Worm (Caenorhabditis elegans) whole organism, L4 larva: ENCODE results near the gene F54D5.5.
"Not testable (repeated sequence)": the region's sequence is repeated elsewhere in the genome, so short reads cannot be mapped to it uniquely, and the experiment has no call there.

Experiments used
- F49E8.2 ChIP-seq: sonication (generic microtip); optimal IDR thresholded peaks from 2 replicates; lab custom pipeline; 2016; ENCODE audit warnings: missing compliant biosample characterization, mild to moderate bottlenecking, missing genetic modification characterization, borderline replicate concordance
- Y105C5A.15 ChIP-seq: fragments of 200-800 bp; sonication (Bioruptor generic); IDR thresholded peaks from 2 replicates; pipeline ENCODE4 v1.3.6; 2022; ENCODE audit warnings: missing genetic modification characterization, missing compliant biosample characterization
- Y48G9A.11 ChIP-seq: fragments of 200-800 bp; sonication (Bioruptor generic); IDR thresholded peaks from 2 replicates; pipeline ENCODE4 v1.3.6; 2022; ENCODE audit warnings: missing genetic modification reagents, missing genetic modification characterization, missing compliant biosample characterization
- Y5F2A.4 ChIP-seq: fragments of 200-800 bp; sonication (Bioruptor generic); optimal IDR thresholded peaks from 2 replicates; lab custom pipeline; 2018; ENCODE audit warnings: mild to moderate bottlenecking, missing genetic modification characterization, missing compliant biosample characterization
- aha-1 ChIP-seq: fragments of 150-350 bp; peaks from one replicate; lab custom pipeline; 2014; ENCODE audit warnings: missing biosample characterization, missing genetic modification characterization
- ama-1 ChIP-seq: fragments of 150-350 bp; optimal IDR thresholded peaks from 2 replicates; lab custom pipeline; 2014; ENCODE audit warnings: inconsistent platforms, mixed read lengths
- ceh-20 ChIP-seq: fragments of 200-800 bp; sonication (Bioruptor generic); IDR thresholded peaks from 2 replicates; pipeline ENCODE4 v1.3.6; 2022; ENCODE audit warnings: missing genetic modification reagents, missing genetic modification characterization, missing compliant biosample characterization
- ceh-32 ChIP-seq: sonication (generic microtip); optimal IDR thresholded peaks from 2 replicates; lab custom pipeline; 2016; ENCODE audit warnings: mild to moderate bottlenecking, missing genetic modification characterization, missing compliant biosample characterization; ENCODE audit not compliant: poor library complexity
- ceh-62 ChIP-seq: sonication (generic microtip); optimal IDR thresholded peaks from 2 replicates; lab custom pipeline; 2017; ENCODE audit warnings: missing biosample characterization, missing genetic modification characterization
- ces-1 ChIP-seq: fragments of 150-350 bp; sonication (generic microtip); optimal IDR thresholded peaks from 4 replicates; lab custom pipeline; 2014; ENCODE audit warnings: missing biosample characterization, missing genetic modification reagents, missing genetic modification characterization
- ctbp-1 ChIP-seq: fragments of 200-800 bp; sonication (Bioruptor generic); IDR thresholded peaks from 2 replicates; pipeline ENCODE4 v1.3.6; 2022; ENCODE audit warnings: missing genetic modification reagents, missing genetic modification characterization, missing compliant biosample characterization
- daf-16 ChIP-seq, 3 experiments: sonication (generic microtip); optimal IDR thresholded peaks; 2 replicates each; lab custom pipeline; 2016 to 2017; ENCODE audit warnings: missing genetic modification characterization in 3 of 3, missing genetic modification reagents in 3 of 3, mild to moderate bottlenecking in 2 of 3, missing compliant biosample characterization in 2 of 3, missing biosample characterization in 1 of 3, moderate library complexity in 1 of 3
- daf-19 ChIP-seq: fragments of 200-800 bp; sonication (Bioruptor generic); conservative IDR thresholded peaks from 2 replicates; pipeline ENCODE4 v1.3.6; 2022; ENCODE audit warnings: missing genetic modification characterization, missing compliant biosample characterization
- dmd-6 ChIP-seq: fragments of 200-800 bp; sonication (Bioruptor generic); IDR thresholded peaks from 2 replicates; pipeline ENCODE4 v1.3.6; 2022; ENCODE audit warnings: missing genetic modification reagents, missing genetic modification characterization, missing compliant biosample characterization
- dmd-9 ChIP-seq: fragments of 200-800 bp; sonication (Bioruptor generic); IDR thresholded peaks from 2 replicates; pipeline ENCODE4 v1.3.6; 2022; ENCODE audit warnings: missing genetic modification reagents, missing genetic modification characterization, missing compliant biosample characterization
- dpl-1 ChIP-seq: fragments of 150-350 bp; optimal IDR thresholded peaks from 2 replicates; lab custom pipeline; 2014; ENCODE audit warnings: missing biosample characterization, missing genetic modification reagents, missing genetic modification characterization
- fos-1 ChIP-seq: fragments of 150-350 bp; optimal IDR thresholded peaks from 2 replicates; lab custom pipeline; 2014; ENCODE audit warnings: missing biosample characterization, missing genetic modification characterization
- hif-1 ChIP-seq, 2 experiments: sonication (generic microtip); optimal IDR thresholded peaks; 2 replicates each; lab custom pipeline; 2016 to 2017; ENCODE audit warnings: missing compliant biosample characterization in 2 of 2, missing genetic modification characterization in 2 of 2, missing genetic modification reagents in 2 of 2, missing genotype in 2 of 2, mild to moderate bottlenecking in 1 of 2
- hlh-11 ChIP-seq: fragments of 200-800 bp; sonication (Bioruptor generic); optimal IDR thresholded peaks from 2 replicates; lab custom pipeline; 2018; ENCODE audit warnings: mild to moderate bottlenecking, missing genetic modification characterization, missing compliant biosample characterization
- hlh-30 ChIP-seq: sonication (generic microtip); optimal IDR thresholded peaks from 2 replicates; lab custom pipeline; 2017; ENCODE audit warnings: antibody characterized with exemption, mild to moderate bottlenecking, missing genetic modification characterization, missing compliant biosample characterization; ENCODE audit not compliant: insufficient read depth
- lim-7 ChIP-seq: fragments of 200-800 bp; sonication (Bioruptor generic); IDR thresholded peaks from 2 replicates; pipeline ENCODE4 v1.3.6; 2022; ENCODE audit warnings: missing genetic modification characterization, missing compliant biosample characterization
- lir-3 ChIP-seq: sonication (generic microtip); optimal IDR thresholded peaks from 2 replicates; lab custom pipeline; 2016; ENCODE audit warnings: mild to moderate bottlenecking, missing genetic modification characterization, missing compliant biosample characterization
- lsy-2 ChIP-seq, 2 experiments: fragments of 150-350 bp in 1 of 2; sonication (generic microtip) in 1 of 2; optimal IDR thresholded peaks; 2 replicates each; lab custom pipeline; 2014 to 2017; ENCODE audit warnings: missing biosample characterization in 2 of 2, missing genetic modification characterization in 2 of 2
- madf-5 ChIP-seq, 2 experiments: fragments of 200-800 bp; sonication (Bioruptor generic); IDR thresholded peaks; 2 replicates each; pipeline ENCODE4 v1.3.6; 2022; ENCODE audit warnings: missing compliant biosample characterization in 2 of 2, missing genetic modification characterization in 2 of 2
- madf-9 ChIP-seq: fragments of 200-800 bp; sonication (Bioruptor generic); conservative IDR thresholded peaks from 2 replicates; pipeline ENCODE4 v1.3.6; 2022; ENCODE audit warnings: missing genetic modification reagents, missing genetic modification characterization, missing compliant biosample characterization
- mdt-29 ChIP-seq: fragments of 200-800 bp; sonication (Bioruptor generic); IDR thresholded peaks from 2 replicates; pipeline ENCODE4 v1.3.6; 2022; ENCODE audit warnings: missing genetic modification reagents, missing genetic modification characterization, missing compliant biosample characterization
- mes-2 ChIP-seq: sonication (generic microtip); optimal IDR thresholded peaks from 2 replicates; lab custom pipeline; 2016; ENCODE audit warnings: missing genotype, mild to moderate bottlenecking, missing genetic modification characterization, missing compliant biosample characterization; ENCODE audit not compliant: poor library complexity, severe bottlenecking
- mxl-2 ChIP-seq: fragments of 200-800 bp; sonication (Bioruptor generic); conservative IDR thresholded peaks from 2 replicates; pipeline ENCODE4 v1.3.6; 2022; ENCODE audit warnings: missing genetic modification reagents, missing genetic modification characterization, missing compliant biosample characterization
- mxl-3 ChIP-seq: fragments of 200-800 bp; sonication (Bioruptor generic); optimal IDR thresholded peaks from 2 replicates; lab custom pipeline; 2018; ENCODE audit warnings: mild to moderate bottlenecking, missing genetic modification characterization, missing compliant biosample characterization
- nhr-11 ChIP-seq: fragments of 150-350 bp; optimal IDR thresholded peaks from 2 replicates; lab custom pipeline; 2014; ENCODE audit warnings: missing biosample characterization, missing genetic modification characterization
- nhr-42 ChIP-seq: fragments of 200-800 bp; sonication (Bioruptor generic); IDR thresholded peaks from 2 replicates; pipeline ENCODE4 v1.3.6; 2022; ENCODE audit warnings: missing genetic modification characterization, missing compliant biosample characterization
- nhr-6 ChIP-seq: fragments of 150-350 bp; optimal IDR thresholded peaks from 2 replicates; lab custom pipeline; 2014; ENCODE audit warnings: missing biosample characterization, missing genetic modification characterization
- nhr-77 ChIP-seq: fragments of 150-350 bp; optimal IDR thresholded peaks from 2 replicates; lab custom pipeline; 2014; ENCODE audit warnings: missing biosample characterization, missing genetic modification characterization
- pha-4 ChIP-seq, 2 experiments: fragments of 150-350 bp in 1 of 2; fragments of 200-800 bp in 1 of 2; sonication (Bioruptor generic) in 1 of 2; IDR thresholded peaks in 1 of 2; optimal IDR thresholded peaks in 1 of 2; 2 replicates each; pipeline versions ENCODE4 v1.3.6 to Lab custom; 2014 to 2022; ENCODE audit warnings: missing genetic modification characterization in 2 of 2, missing genetic modification reagents in 2 of 2, missing biosample characterization in 1 of 2, missing compliant biosample characterization in 1 of 2
- rbr-2 ChIP-seq: sonication (generic microtip); optimal IDR thresholded peaks from 2 replicates; lab custom pipeline; 2016; ENCODE audit warnings: missing genotype, missing genetic modification characterization, missing compliant biosample characterization
- sdz-12 ChIP-seq: fragments of 200-800 bp; sonication (Bioruptor generic); optimal IDR thresholded peaks from 2 replicates; lab custom pipeline; 2018; ENCODE audit warnings: mild to moderate bottlenecking, missing genetic modification characterization, missing compliant biosample characterization
- tra-1 ChIP-seq: fragments of 200-800 bp; sonication (Bioruptor generic); IDR thresholded peaks from 2 replicates; pipeline ENCODE4 v1.3.6; 2022; ENCODE audit warnings: missing genetic modification reagents, missing genetic modification characterization, missing compliant biosample characterization
- unc-130 ChIP-seq: sonication (generic microtip); optimal IDR thresholded peaks from 2 replicates; lab custom pipeline; 2016; ENCODE audit warnings: missing genetic modification reagents, missing genetic modification characterization, missing compliant biosample characterization
- unc-62 ChIP-seq, 3 experiments: fragments of 150-350 bp in 1 of 3; sonication (generic microtip); optimal IDR thresholded peaks in 2 of 3; peaks in 1 of 3; 1 replicate in 1 of 3; 2 replicates in 2 of 3; lab custom pipeline; 2014 to 2017; ENCODE audit warnings: missing biosample characterization in 3 of 3, missing genetic modification characterization in 3 of 3, missing genetic modification reagents in 3 of 3, missing genotype in 1 of 3
- vab-7 ChIP-seq: fragments of 200-800 bp; sonication (Bioruptor generic); IDR thresholded peaks from 2 replicates; pipeline ENCODE4 v1.3.6; 2022; ENCODE audit warnings: missing genetic modification reagents, missing genetic modification characterization, missing compliant biosample characterization

The F54D5.5 gene

DNA sequence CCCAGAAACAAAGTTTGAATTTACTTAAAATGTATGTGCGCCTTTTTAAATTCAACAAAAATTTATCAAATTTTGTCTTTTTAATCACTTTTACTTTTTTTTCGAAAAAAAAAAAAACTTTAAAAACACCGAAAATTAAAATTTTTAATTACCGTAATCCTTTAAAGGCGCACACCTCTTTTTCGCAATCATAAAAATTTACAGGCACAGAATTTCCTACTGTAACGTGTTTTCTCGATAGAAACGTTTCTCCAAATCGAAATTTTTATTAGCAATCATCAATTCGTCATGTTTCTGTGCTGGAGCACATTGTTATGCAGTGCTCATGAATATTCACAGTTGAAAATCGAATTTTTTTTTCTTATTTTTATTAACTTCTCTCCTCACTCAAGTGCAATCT is 30.3 kb downstream of the F54D5.5 start:
- TF ChIP-seq aha-1 (tag; lab: Kevin White, UChicago) = peak; percentile 63
- no peak for TF ChIP-seq hlh-11 (tag; lab: Kevin White, UChicago)
- no peak for TF ChIP-seq unc-62 (GFP tag; optimal IDR thresholded peaks at IDR 0.05 in 1 of 2; lab: Kevin White, UChicago)
- no peak for TF ChIP-seq unc-62 (tag; optimal IDR thresholded peaks at IDR 0.05; lab: Kevin White, UChicago)

DNA sequence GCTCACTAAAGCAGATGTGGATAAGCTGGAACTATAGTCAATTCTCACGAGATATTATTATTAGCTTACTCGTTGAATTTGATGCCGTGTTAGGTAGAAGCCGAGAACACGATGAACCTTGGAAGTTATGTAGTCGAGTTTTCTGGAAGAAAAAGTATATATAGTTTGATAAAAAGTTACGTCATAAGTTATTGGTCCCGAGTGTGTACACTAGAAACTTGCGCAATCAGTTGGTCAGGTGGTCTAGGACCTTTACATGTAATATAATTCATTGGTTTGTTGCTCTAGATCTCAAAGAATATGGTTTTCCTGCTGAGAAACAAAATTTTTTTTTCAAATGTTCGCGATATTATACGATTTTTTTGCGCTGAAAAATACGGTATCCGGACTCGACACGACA is 30.9 kb downstream of the F54D5.5 start:
- TF ChIP-seq nhr-77 (tag; lab: Kevin White, UChicago) = no peak
- no peak for TF ChIP-seq vab-7
- TF ChIP-seq dpl-1 (GFP tag; lab: Kevin White, UChicago) = no peak
- no peak for TF ChIP-seq tra-1 (GFP tag; lab: Robert Waterston, UW)
- no peak for TF ChIP-seq unc-130
- TF ChIP-seq ceh-32 (tag; lab: Kevin White, UChicago) = no peak
- TF ChIP-seq mes-2 (tag; lab: Kevin White, UChicago) = no peak
- TF ChIP-seq lsy-2 (tag; optimal IDR thresholded peaks at IDR 0.05; lab: Kevin White, UChicago) = no peak
- no peak for TF ChIP-seq ceh-20 (GFP tag; lab: Robert Waterston, UW)
- no peak for TF ChIP-seq fos-1 (tag; lab: Kevin White, UChicago)
- TF ChIP-seq daf-19 (GFP tag; lab: Robert Waterston, UW) = no peak
- TF ChIP-seq nhr-6 = no peak
- TF ChIP-seq ama-1 (lab: Kevin White, UChicago) = no peak
- TF ChIP-seq ceh-62 (tag; lab: Kevin White, UChicago) = no peak
- TF ChIP-seq Y5F2A.4 (GFP tag; lab: Kevin White, UChicago) = no peak
- TF ChIP-seq, all 104 proteins: peak for 0

DNA sequence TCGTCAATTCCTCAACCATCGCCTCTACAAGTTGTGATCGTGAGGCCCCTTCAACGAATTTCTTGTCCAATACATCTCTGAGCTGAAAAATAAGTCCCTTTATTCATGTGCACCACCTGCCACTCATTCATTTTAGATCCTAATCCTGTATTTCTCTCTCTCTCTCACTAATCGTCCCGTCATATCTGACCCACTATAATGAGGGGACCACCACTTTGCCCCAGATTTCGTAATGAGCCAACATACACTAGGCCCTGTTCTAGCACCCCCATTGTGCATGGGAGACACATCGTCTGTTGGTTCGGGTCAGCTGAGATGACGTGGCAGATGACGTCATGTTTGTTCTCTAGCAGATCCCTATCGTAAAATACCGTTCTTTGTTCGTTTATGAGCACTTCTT is 31.4 kb downstream of the F54D5.5 start:
- TF ChIP-seq lir-3 (no peak), ceh-32 (tag; lab: Kevin White, UChicago) (no peak), aha-1 (tag; lab: Kevin White, UChicago) (peak; percentile 58), hif-1 (tag; optimal IDR thresholded peaks at IDR 0.05; lab: Kevin White, UChicago) (no peak), unc-62 (GFP tag; optimal IDR thresholded peaks at IDR 0.05 in 1 of 2; lab: Kevin White, UChicago) (peak in 1 of 2 experiments; percentile 26), unc-62 (tag; optimal IDR thresholded peaks at IDR 0.05; lab: Kevin White, UChicago) (no peak)

DNA sequence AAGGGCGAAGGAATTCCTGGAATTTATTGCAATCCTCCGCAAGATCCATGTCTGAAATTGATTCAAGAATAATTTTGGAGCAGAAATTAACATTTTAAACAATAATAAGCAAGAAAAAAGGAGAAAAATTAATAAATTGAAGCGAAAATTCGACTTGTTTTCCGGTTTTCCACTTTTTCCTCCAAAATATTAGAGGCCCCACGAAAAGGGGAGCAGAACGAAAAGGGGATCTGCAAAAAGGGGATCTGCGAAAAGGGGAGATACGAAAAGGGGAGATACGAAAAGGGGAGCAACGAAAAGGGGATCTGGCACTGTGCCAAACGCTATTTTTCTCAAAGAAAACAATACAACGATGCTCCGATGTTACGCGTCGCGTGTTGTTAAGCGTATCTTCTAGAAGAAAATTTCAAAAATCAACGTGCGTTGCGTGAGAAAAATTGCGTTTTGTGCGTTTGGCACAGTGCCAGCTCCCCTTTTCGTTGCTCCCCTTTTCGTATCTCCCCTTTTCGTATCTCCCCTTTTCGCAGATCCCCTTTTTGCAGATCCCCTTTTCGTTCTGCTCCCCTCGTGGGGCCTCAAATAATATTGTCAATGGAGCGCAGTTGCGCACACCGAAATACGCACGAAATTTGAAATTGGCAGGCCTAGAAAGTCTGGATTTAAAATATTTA is 32.3 kb downstream of the F54D5.5 start, which contains the start of gene Y62F5A.12:
Gene Y62F5A.12 (minus strand): TSS at position 51 of the 671 bp plus-strand sequence.
- TF ChIP-seq lir-3 = peak; percentile 44
- peak; percentile 85 for TF ChIP-seq mdt-29 (GFP tag; lab: Robert Waterston, UW)
- peak; percentile 91 to 97 for TF ChIP-seq madf-5 (GFP tag; IDR thresholded peaks at IDR 0.05; lab: Robert Waterston, UW)
- TF ChIP-seq unc-130 = peak; percentile 84
- TF ChIP-seq tra-1 (GFP tag; lab: Robert Waterston, UW) = peak; percentile 95
- peak; percentile 70; the same call in 1 of the 2 replicates for TF ChIP-seq Y105C5A.15
- TF ChIP-seq pha-4 (GFP tag; IDR thresholded peaks at IDR 0.05; lab: Robert Waterston, UW) = peak; percentile 96
- TF ChIP-seq pha-4, daf-16 (tag; optimal IDR thresholded peaks at IDR 0.05; lab: Kevin White, UChicago): not testable (repeated sequence)
- peak; percentile 67 for TF ChIP-seq hlh-30 (tag; lab: Kevin White, UChicago)
- TF ChIP-seq sdz-12 (GFP tag; lab: Kevin White, UChicago) = peak; percentile 60
- TF ChIP-seq mes-2 (tag; lab: Kevin White, UChicago) = peak; percentile 99
- peak; percentile 94 for TF ChIP-seq ctbp-1 (GFP tag; lab: Robert Waterston, UW)
- peak; percentile 27 for TF ChIP-seq ces-1 (GFP tag; lab: Kevin White, UChicago)
- TF ChIP-seq F49E8.2 (tag; lab: Kevin White, UChicago) = peak; percentile 27
- TF ChIP-seq hlh-11 (tag; lab: Kevin White, UChicago) = peak; percentile 65
- peak; percentile 98 for TF ChIP-seq dmd-9 (GFP tag; lab: Robert Waterston, UW)
- peak; percentile 68 for TF ChIP-seq nhr-11 (tag; lab: Kevin White, UChicago)
- TF ChIP-seq mxl-2 (GFP tag; lab: Robert Waterston, UW) = peak; percentile 80
- TF ChIP-seq nhr-42 (GFP tag; lab: Robert Waterston, UW) = peak; percentile 94; the same call in 1 of the 2 replicates
- TF ChIP-seq mxl-3 (GFP tag; lab: Kevin White, UChicago) = peak; percentile 86
- TF ChIP-seq Y48G9A.11 (GFP tag; lab: Robert Waterston, UW) = peak; percentile 93
- peak; percentile 99 for TF ChIP-seq aha-1 (tag; lab: Kevin White, UChicago)
- TF ChIP-seq dmd-6 (GFP tag; lab: Robert Waterston, UW) = peak; percentile 88
- TF ChIP-seq daf-16 (GFP tag; optimal IDR thresholded peaks at IDR 0.05; lab: Kevin White, UChicago) = peak in 1 of 2 experiments; percentile 68
- TF ChIP-seq madf-9 (GFP tag; lab: Robert Waterston, UW) = peak; percentile 96
- peak; percentile 82 for TF ChIP-seq lim-7
- TF ChIP-seq rbr-2 (tag; lab: Kevin White, UChicago) = peak; percentile 89
